Fruit fly (Drosophila melanogaster): ENCODE results near the gene CG18249.

CG18249 gene

dm6 chr3R:8181412-8182108 lies 38.4 kb upstream of the CG18249 start, which contains the start of gene grn (continued):
- TF ChIP-seq E2f1 (GFP tag; IDR thresholded peaks at IDR 0.05) (no peak), CG8290 (GFP tag; optimal IDR thresholded peaks at IDR 0.05) (peak; percentile 29), CG8290 (tag; optimal IDR thresholded peaks at IDR 0.05) (peak; percentile 18 to 52), fd3F (GFP tag; optimal IDR thresholded peaks at IDR 0.05) (no peak), CG15696 (tag; optimal IDR thresholded peaks at IDR 0.05) (no peak)

- TF ChIP-seq Drgx (GFP tag; IDR thresholded peaks at IDR 0.05) (no peak), CG7271 (tag; optimal IDR thresholded peaks at IDR 0.05) (no peak), BtbVII (GFP tag; optimal IDR thresholded peaks at IDR 0.05) (no peak), CG17612 (GFP tag; IDR thresholded peaks at IDR 0.05) (no peak), CG13894 (tag; optimal IDR thresholded peaks at IDR 0.05) (no peak), pros (GFP tag; optimal IDR thresholded peaks at IDR 0.05) (no peak), CG12219 (GFP tag; optimal IDR thresholded peaks at IDR 0.05) (no peak), sd (tag; optimal IDR thresholded peaks at IDR 0.05) (peak; percentile 89), HLH3B (GFP tag; IDR thresholded peaks at IDR 0.05) (no peak), exex (tag; optimal IDR thresholded peaks at IDR 0.05) (peak; percentile 89), Rx (GFP tag; IDR thresholded peaks at IDR 0.05) (no peak), sna (GFP tag; IDR thresholded peaks at IDR 0.05; ENCODE audit: partially characterized antibody) (no peak), CG11085 (GFP tag; IDR thresholded peaks at IDR 0.05) (no peak), CG9437 (GFP tag; optimal IDR thresholded peaks at IDR 0.05) (no peak), Bgb (GFP tag; IDR thresholded peaks at IDR 0.05; ENCODE audit: partially characterized antibody) (no peak), MBD-R2 (GFP tag; IDR thresholded peaks at IDR 0.05) (no peak), vnd (GFP tag; IDR thresholded peaks at IDR 0.05; ENCODE audit: partially characterized antibody) (0 out of 3 replicates have a peak, but pooled peaks have one; percentile 26), Oli (tag; optimal IDR thresholded peaks at IDR 0.05) (no peak), gfzf (GFP tag; optimal IDR thresholded peaks at IDR 0.05) (no peak), br (optimal IDR thresholded peaks at IDR 0.05) (no peak), CG3281 (GFP tag; optimal IDR thresholded peaks at IDR 0.05) (no peak), CG16779 (GFP tag; IDR thresholded peaks at IDR 0.05) (no peak), CG13296 (GFP tag; optimal IDR thresholded peaks at IDR 0.05) (no peak), her (GFP tag; optimal IDR thresholded peaks at IDR 0.05) (no peak), CG15269 (tag; optimal IDR thresholded peaks at IDR 0.05) (no peak), amos (GFP tag; IDR thresholded peaks at IDR 0.05; ENCODE audit: partially characterized antibody) (no peak), gt (GFP tag; IDR thresholded peaks at IDR 0.05) (no peak), CG12942 (GFP tag; optimal IDR thresholded peaks at IDR 0.05) (no peak), lbe (GFP tag; optimal IDR thresholded peaks at IDR 0.05) (no peak), sug (tag; optimal IDR thresholded peaks at IDR 0.05) (peak; percentile 75), CG2889 (GFP tag; IDR thresholded peaks at IDR 0.05) (no peak), CG8281 (tag; optimal IDR thresholded peaks at IDR 0.05) (peak; percentile 4), Hr78 (GFP tag; optimal IDR thresholded peaks at IDR 0.05) (no peak), CG34376 (GFP tag; optimal IDR thresholded peaks at IDR 0.05) (peak; percentile 14), CG2199 (GFP tag; IDR thresholded peaks at IDR 0.05) (no peak), maf-S (GFP tag; optimal IDR thresholded peaks at IDR 0.05) (no peak), Hsf (GFP tag; optimal IDR thresholded peaks at IDR 0.05) (no peak), CG3407 (GFP tag; optimal IDR thresholded peaks at IDR 0.05) (no peak), sima (GFP tag; optimal IDR thresholded peaks at IDR 0.05) (no peak), CG17912 (GFP tag; optimal IDR thresholded peaks at IDR 0.05) (no peak), ttk (GFP tag; IDR thresholded peaks at IDR 0.05) (no peak), danr (GFP tag; IDR thresholded peaks at IDR 0.05) (no peak), MESR4 (GFP tag; optimal IDR thresholded peaks at IDR 0.05) (no peak), Hmr (GFP tag; optimal IDR thresholded peaks at IDR 0.05) (no peak)
Observed at dm6 chr3R:8183502-8183901, 36.4 kb upstream of the CG18249 start.
